Fruit fly (Drosophila melanogaster) whole organism, embryonic: ENCODE measurements around the gene Cad96Cb.

Source experiments
- Adf1 ChIP-seq: fragments of 200-800 bp; sonication (Bioruptor generic); IDR thresholded peaks from 2 replicates; pipeline ENCODE4 v1.3.6; 2022; ENCODE audit warnings: missing biosample characterization, missing genetic modification characterization
- Aef1 ChIP-seq: fragments of 200-800 bp; sonication (Bioruptor generic); IDR thresholded peaks from 3 replicates; pipeline ENCODE4 v1.3.6; 2022; ENCODE audit warnings: missing biosample characterization, missing genetic modification characterization
- CG10654 ChIP-seq: fragments of 200-800 bp; sonication (Bioruptor generic); optimal IDR thresholded peaks from 2 replicates; lab custom pipeline; 2016; ENCODE audit warnings: missing biosample characterization, missing genetic modification characterization
- CG11398 ChIP-seq: fragments of 200-800 bp; sonication (Bioruptor generic); optimal IDR thresholded peaks from 2 replicates; lab custom pipeline; 2016; ENCODE audit warnings: missing biosample characterization, missing genetic modification characterization
- CG12769 ChIP-seq: fragments of 200-800 bp; sonication (Bioruptor generic); optimal IDR thresholded peaks from 2 replicates; lab custom pipeline; 2019; ENCODE audit warnings: missing biosample characterization, mild to moderate bottlenecking, missing genetic modification characterization, moderate library complexity
- CG14014 ChIP-seq: fragments of 200-800 bp; sonication (Bioruptor generic); IDR thresholded peaks from 2 replicates; pipeline ENCODE4 v1.3.6; 2022; ENCODE audit warnings: missing biosample characterization, missing genetic modification characterization
- CG14860 ChIP-seq: fragments of 200-800 bp; sonication (Bioruptor generic); IDR thresholded peaks from 3 replicates; pipeline ENCODE4 v1.3.6; 2022; ENCODE audit warnings: missing biosample characterization, missing genetic modification characterization; ENCODE audit not compliant: partially characterized antibody
- CG15073 ChIP-seq: fragments of 200-800 bp; sonication (Bioruptor generic); optimal IDR thresholded peaks from 2 replicates; lab custom pipeline; 2016; ENCODE audit warnings: missing biosample characterization, missing genetic modification characterization
- CG16779 ChIP-seq: fragments of 200-800 bp; sonication (Bioruptor generic); IDR thresholded peaks from 2 replicates; pipeline ENCODE4 v1.3.6; 2022; ENCODE audit warnings: missing biosample characterization, missing genetic modification characterization
- CG30403 ChIP-seq: fragments of 200-800 bp; sonication (Bioruptor generic); optimal IDR thresholded peaks from 3 replicates; lab custom pipeline; 2016; ENCODE audit warnings: missing biosample characterization, missing genetic modification characterization
- CG30431 ChIP-seq: fragments of 200-800 bp; sonication (Bioruptor generic); optimal IDR thresholded peaks from 2 replicates; lab custom pipeline; 2017; ENCODE audit warnings: missing biosample characterization, missing genetic modification characterization
- CG31365 ChIP-seq: fragments of 200-800 bp; sonication (Bioruptor generic); optimal IDR thresholded peaks from 2 replicates; lab custom pipeline; 2018; ENCODE audit warnings: missing biosample characterization, mild to moderate bottlenecking, missing genetic modification characterization
- CG31441 ChIP-seq: fragments of 200-800 bp; sonication (Bioruptor generic); IDR thresholded peaks from 2 replicates; pipeline ENCODE4 v1.3.6; 2022; ENCODE audit warnings: missing biosample characterization, missing genetic modification characterization
- CG3847 ChIP-seq: fragments of 200-800 bp; sonication (Bioruptor generic); IDR thresholded peaks from 2 replicates; pipeline ENCODE4 v1.3.6; 2022; ENCODE audit warnings: missing biosample characterization, missing genetic modification characterization
- CG4424 ChIP-seq: fragments of 200-800 bp; sonication (Bioruptor generic); optimal IDR thresholded peaks from 3 replicates; lab custom pipeline; 2016; ENCODE audit warnings: missing biosample characterization, missing genetic modification characterization
- CG7786 ChIP-seq: fragments of 200-800 bp; sonication (Bioruptor generic); optimal IDR thresholded peaks from 2 replicates; lab custom pipeline; 2016; ENCODE audit warnings: missing biosample characterization, missing genetic modification characterization
- CG8924 ChIP-seq: fragments of 200-800 bp; optimal IDR thresholded peaks from 3 replicates; lab custom pipeline; 2019; ENCODE audit warnings: missing biosample characterization, mild to moderate bottlenecking, missing genetic modification characterization, moderate library complexity
- Dip3 ChIP-seq: fragments of 200-800 bp; sonication (Bioruptor generic); optimal IDR thresholded peaks from 3 replicates; lab custom pipeline; 2016; ENCODE audit warnings: missing biosample characterization, missing genetic modification characterization
- Doc3 ChIP-seq: fragments of 200-800 bp; sonication (Bioruptor generic); IDR thresholded peaks from 3 replicates; pipeline ENCODE4 v1.3.6; 2022; ENCODE audit warnings: missing biosample characterization, missing genetic modification characterization; ENCODE audit not compliant: partially characterized antibody
- Eip74EF ChIP-seq, 2 experiments: fragments of 200-800 bp in 1 of 2; fragments of >200 bp in 1 of 2; sonication (Bioruptor generic) in 1 of 2; optimal IDR thresholded peaks; 2 replicates each; lab custom pipeline; 2017 to 2019; ENCODE audit warnings: missing biosample characterization in 2 of 2, missing genetic modification characterization in 2 of 2, mild to moderate bottlenecking in 1 of 2, moderate library complexity in 1 of 2
- Fer1 ChIP-seq: fragments of 200-800 bp; sonication (Bioruptor generic); optimal IDR thresholded peaks from 2 replicates; lab custom pipeline; 2017; ENCODE audit warnings: missing biosample characterization, mild to moderate bottlenecking, missing genetic modification characterization
- Hand ChIP-seq: fragments of 200-800 bp; sonication (Bioruptor generic); optimal IDR thresholded peaks from 2 replicates; lab custom pipeline; 2017; ENCODE audit warnings: mild to moderate bottlenecking, missing biosample characterization, missing genetic modification reagents, missing genetic modification characterization
- Hey ChIP-seq: fragments of 200-800 bp; sonication (Bioruptor generic); optimal IDR thresholded peaks from 3 replicates; lab custom pipeline; 2018; ENCODE audit warnings: missing biosample characterization, mild to moderate bottlenecking, missing genetic modification characterization
- Hr39 ChIP-seq: fragments of >200 bp; optimal IDR thresholded peaks from 2 replicates; lab custom pipeline; 2017
- Lhr ChIP-seq: fragments of 200-800 bp; sonication (Bioruptor generic); optimal IDR thresholded peaks from 3 replicates; lab custom pipeline; 2017; ENCODE audit warnings: mild to moderate bottlenecking, missing biosample characterization, missing genetic modification reagents, missing genetic modification characterization
- MBD-R2 ChIP-seq: fragments of 200-800 bp; sonication (Bioruptor generic); IDR thresholded peaks from 2 replicates; pipeline ENCODE4 v1.3.6; 2022; ENCODE audit warnings: missing biosample characterization, missing genetic modification characterization
- Sox100B ChIP-seq: fragments of 200-800 bp; sonication (Bioruptor generic); optimal IDR thresholded peaks from 3 replicates; lab custom pipeline; 2018; ENCODE audit warnings: missing biosample characterization, mild to moderate bottlenecking, missing genetic modification characterization
- Taf1 ChIP-seq: fragments of 200-800 bp; sonication (Bioruptor generic); IDR thresholded peaks from 2 replicates; pipeline ENCODE4 v1.3.6; 2022; ENCODE audit warnings: missing biosample characterization, missing genetic modification characterization
- ase ChIP-seq: fragments of 200-800 bp; sonication (Bioruptor generic); IDR thresholded peaks from 3 replicates; pipeline ENCODE4 v1.3.6; 2022; ENCODE audit warnings: missing biosample characterization, missing genetic modification characterization
- bowl ChIP-seq: fragments of 200-800 bp; sonication (Bioruptor generic); IDR thresholded peaks from 2 replicates; pipeline ENCODE4 v1.3.6; 2022; ENCODE audit warnings: missing biosample characterization, missing genetic modification characterization
- cas ChIP-seq: fragments of 200-800 bp; sonication (Bioruptor generic); IDR thresholded peaks from 2 replicates; pipeline ENCODE4 v1.3.6; 2022; ENCODE audit warnings: missing biosample characterization, missing genetic modification characterization
- cg ChIP-seq: fragments of 200-800 bp; sonication (Bioruptor generic); optimal IDR thresholded peaks from 3 replicates; lab custom pipeline; 2019; ENCODE audit warnings: missing biosample characterization, mild to moderate bottlenecking, missing genetic modification characterization, moderate library complexity
- crol ChIP-seq: fragments of 200-800 bp; sonication (Bioruptor generic); IDR thresholded peaks from 2 replicates; pipeline ENCODE4 v1.3.6; 2022; ENCODE audit warnings: missing biosample characterization, missing genetic modification characterization
- dan ChIP-seq: fragments of 200-800 bp; sonication (Bioruptor generic); IDR thresholded peaks from 2 replicates; pipeline ENCODE4 v1.3.6; 2022; ENCODE audit warnings: missing biosample characterization, missing genetic modification characterization
- esg ChIP-seq: fragments of 200-800 bp; sonication (Bioruptor generic); conservative IDR thresholded peaks from 2 replicates; pipeline ENCODE4 v1.3.6; 2022; ENCODE audit warnings: missing biosample characterization, missing genetic modification characterization
- fd102C ChIP-seq: fragments of 200-800 bp; sonication (Bioruptor generic); optimal IDR thresholded peaks from 2 replicates; lab custom pipeline; 2018; ENCODE audit warnings: missing biosample characterization, mild to moderate bottlenecking, missing genetic modification characterization, moderate library complexity
- ftz-f1 ChIP-seq: fragments of 200-800 bp; sonication (Bioruptor generic); optimal IDR thresholded peaks from 2 replicates; lab custom pipeline; 2016; ENCODE audit warnings: missing biosample characterization, missing genetic modification characterization
- gcm2 ChIP-seq: fragments of 200-800 bp; sonication (Bioruptor generic); optimal IDR thresholded peaks from 2 replicates; lab custom pipeline; 2016; ENCODE audit warnings: missing biosample characterization, missing genetic modification characterization
- ind ChIP-seq: fragments of 200-800 bp; sonication (Bioruptor generic); optimal IDR thresholded peaks from 3 replicates; lab custom pipeline; 2016; ENCODE audit warnings: missing biosample characterization, missing genetic modification characterization
- kni ChIP-seq: fragments of 200-800 bp; sonication (Bioruptor generic); optimal IDR thresholded peaks from 3 replicates; lab custom pipeline; 2017; ENCODE audit warnings: mild to moderate bottlenecking, missing biosample characterization, missing genetic modification reagents, missing genetic modification characterization
- pho ChIP-seq: fragments of 200-800 bp; sonication (Bioruptor generic); optimal IDR thresholded peaks from 2 replicates; lab custom pipeline; 2016; ENCODE audit warnings: missing biosample characterization, missing genetic modification characterization
- pros ChIP-seq: fragments of 200-800 bp; sonication (Bioruptor generic); optimal IDR thresholded peaks from 3 replicates; lab custom pipeline; 2019; ENCODE audit warnings: missing biosample characterization, mild to moderate bottlenecking, missing genetic modification characterization, moderate library complexity
- psq ChIP-seq: fragments of 200-800 bp; sonication (Bioruptor generic); optimal IDR thresholded peaks from 2 replicates; lab custom pipeline; 2017; ENCODE audit warnings: missing biosample characterization, missing genetic modification characterization
- scrt ChIP-seq: fragments of 200-800 bp; sonication (Bioruptor generic); optimal IDR thresholded peaks from 2 replicates; lab custom pipeline; 2018; ENCODE audit warnings: missing biosample characterization, mild to moderate bottlenecking, missing genetic modification characterization, moderate library complexity
- sna ChIP-seq: fragments of 200-800 bp; sonication (Bioruptor generic); IDR thresholded peaks from 2 replicates; pipeline ENCODE4 v1.3.6; 2022; ENCODE audit warnings: missing biosample characterization, missing genetic modification characterization; ENCODE audit not compliant: partially characterized antibody
- tll ChIP-seq, 2 experiments: fragments of 200-800 bp in 1 of 2; fragments of >200 bp in 1 of 2; sonication (Bioruptor generic) in 1 of 2; optimal IDR thresholded peaks; 2 replicates each; lab custom pipeline; 2017 to 2019; ENCODE audit warnings: missing biosample characterization in 2 of 2, missing genetic modification characterization in 2 of 2, mild to moderate bottlenecking in 1 of 2, moderate library complexity in 1 of 2
- unc-4 ChIP-seq: fragments of 200-800 bp; sonication (Bioruptor generic); IDR thresholded peaks from 2 replicates; pipeline ENCODE4 v1.3.6; 2022; ENCODE audit warnings: missing biosample characterization, missing genetic modification characterization; ENCODE audit not compliant: partially characterized antibody
- zen2 ChIP-seq: fragments of 200-800 bp; sonication (Bioruptor generic); IDR thresholded peaks from 3 replicates; pipeline ENCODE4 v1.3.6; 2022; ENCODE audit warnings: missing biosample characterization, missing genetic modification characterization; ENCODE audit not compliant: partially characterized antibody

Cad96Cb gene

DNA sequence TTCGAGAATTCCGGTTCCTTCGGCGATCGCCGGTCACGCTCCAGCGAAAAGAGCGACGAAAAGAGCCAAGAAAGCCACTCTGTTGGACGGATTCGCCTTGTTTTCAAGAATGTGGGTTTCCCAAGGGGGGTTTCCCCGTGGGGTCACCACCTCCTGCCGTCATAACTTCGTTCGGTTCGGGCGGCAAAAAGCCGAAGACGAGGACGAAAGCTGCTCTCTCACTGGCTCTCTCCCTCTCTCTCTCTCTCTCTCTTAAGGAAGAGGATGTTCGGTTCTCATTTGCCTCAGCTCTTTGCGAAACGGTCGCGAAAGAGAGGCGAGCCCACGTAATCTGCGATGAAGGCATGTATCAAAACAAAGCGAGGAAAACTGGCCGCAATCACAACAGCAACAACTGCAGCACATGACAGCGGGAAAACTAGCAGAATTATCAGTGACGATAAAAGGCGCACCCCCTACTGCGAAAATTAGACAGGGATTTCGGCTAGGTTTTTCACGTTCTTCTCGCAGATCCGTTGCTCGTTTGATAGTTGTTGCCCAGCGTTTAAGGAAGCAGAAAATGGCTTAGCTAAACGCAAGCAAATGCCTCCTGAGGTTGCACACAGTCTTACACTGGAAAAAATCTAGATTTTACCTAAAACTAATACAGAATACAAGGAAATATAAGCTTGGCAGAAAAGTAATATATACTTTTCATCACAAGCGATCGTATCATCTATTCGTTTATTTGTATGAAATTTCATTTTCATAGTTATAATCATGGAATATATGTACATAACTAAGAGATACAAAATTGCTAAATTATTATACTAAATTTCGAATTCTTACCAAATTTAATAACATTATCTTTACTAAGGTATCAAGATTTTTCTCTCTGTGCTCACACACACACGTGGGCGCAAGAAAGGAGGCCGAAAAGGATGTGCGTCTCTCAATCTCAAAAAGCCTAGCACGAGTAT lies 48.4 kb downstream of the Cad96Cb start, which contains the start of gene dan (continued):
- no peak for TF ChIP-seq CG12769 (tag; lab: Kevin White, UChicago)
- no peak for TF ChIP-seq Dip3 (GFP tag; lab: Kevin White, UChicago)
- TF ChIP-seq CG8924 (tag; lab: Kevin White, UChicago), result peak; percentile 66
- no peak for TF ChIP-seq Adf1
- no peak for TF ChIP-seq CG14860 (GFP tag; lab: Robert Waterston, UW)
- no peak for TF ChIP-seq Aef1 (GFP tag; lab: Robert Waterston, UW)
- TF ChIP-seq dan (GFP tag; lab: Robert Waterston, UW), result 0 out of 2 replicates have a peak, but pooled peaks have one; percentile 15
- no peak for TF ChIP-seq scrt
- no peak for TF ChIP-seq sna (GFP tag; lab: Robert Waterston, UW)
- no peak for TF ChIP-seq CG31365 (tag; lab: Kevin White, UChicago)
- no peak for TF ChIP-seq pho
- no peak for TF ChIP-seq CG3847 (GFP tag; lab: Robert Waterston, UW)
- no peak for TF ChIP-seq CG10654 (GFP tag; lab: Kevin White, UChicago)
- TF ChIP-seq CG4424 (GFP tag; lab: Kevin White, UChicago), result peak; percentile 40
- TF ChIP-seq cas (GFP tag; lab: Robert Waterston, UW), result no peak
- TF ChIP-seq bowl (GFP tag; lab: Robert Waterston, UW), result no peak
- peak; percentile 60; the same call in 1 of the 2 replicates for TF ChIP-seq CG31441 (GFP tag; lab: Robert Waterston, UW)
- no peak for TF ChIP-seq kni (GFP tag; lab: Kevin White, UChicago)
- no peak for TF ChIP-seq zen2 (GFP tag; lab: Robert Waterston, UW)
- no peak for TF ChIP-seq Hr39 (lab: Kevin White, UChicago)
- no peak for TF ChIP-seq CG7786
- TF ChIP-seq CG15073 (GFP tag; lab: Kevin White, UChicago), result no peak
- TF ChIP-seq CG11398, result no peak
- no peak for TF ChIP-seq gcm2

DNA sequence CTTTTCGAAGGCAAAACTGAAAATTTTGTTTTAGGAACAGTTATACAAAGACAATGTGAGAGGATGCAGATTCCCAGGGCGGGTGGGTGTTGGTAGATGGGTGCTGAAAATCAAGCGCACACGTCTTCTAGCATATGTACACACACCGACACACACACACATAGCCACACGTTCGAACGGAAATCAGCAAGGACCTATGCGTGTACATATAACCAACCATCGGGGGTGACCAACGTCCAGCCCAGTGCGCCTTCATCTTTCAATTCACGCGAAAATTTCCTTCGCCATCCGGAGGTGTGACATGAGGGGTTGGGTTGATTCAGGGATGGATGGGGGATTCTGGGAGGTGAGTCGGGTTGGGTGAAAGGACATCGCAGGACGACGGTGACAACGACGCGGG lies 50.7 kb downstream of the Cad96Cb start:
- TF ChIP-seq tll (GFP tag; optimal IDR thresholded peaks at IDR 0.05; lab: Kevin White, UChicago) (peak in 1 of 2 experiments; percentile 27), cg (GFP tag; lab: Kevin White, UChicago) (peak; percentile 29), Hey (peak; percentile 52), unc-4 (no peak), MBD-R2 (no peak), pros (peak; percentile 83), esg (no peak)
- TF ChIP-seq, all 482 proteins: peak for 4

DNA sequence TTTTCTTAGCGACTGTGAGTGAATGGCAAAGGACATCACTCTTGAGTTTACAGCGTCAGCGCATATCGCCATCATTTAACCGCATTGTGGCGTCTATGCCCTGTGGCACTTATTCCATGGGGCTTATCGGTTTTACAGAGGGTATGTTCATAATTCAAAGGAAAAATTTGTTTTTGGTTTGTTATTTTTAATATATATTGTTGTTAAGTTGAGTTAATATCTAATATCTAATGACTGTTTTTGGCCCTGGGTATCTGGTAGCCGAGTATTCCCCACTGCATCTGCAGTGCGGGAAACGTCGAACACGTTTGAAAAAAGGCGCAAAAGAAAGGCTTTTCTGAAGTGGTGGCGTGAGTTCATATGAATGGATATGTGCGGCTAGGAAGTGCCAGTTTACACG lies 53.6 kb downstream of the Cad96Cb start:
- TF ChIP-seq fd102C, result peak; percentile 89
- peak; percentile 90 for TF ChIP-seq CG30431
- peak; percentile 46; the same call in 1 of the 2 replicates for TF ChIP-seq crol (GFP tag; lab: Robert Waterston, UW)
- TF ChIP-seq Taf1 (GFP tag; lab: Robert Waterston, UW), result no peak
- no peak for TF ChIP-seq Eip74EF (GFP tag; optimal IDR thresholded peaks at IDR 0.05; lab: Kevin White, UChicago)
- no peak for TF ChIP-seq ftz-f1 (GFP tag; lab: Kevin White, UChicago)
- TF ChIP-seq CG16779 (GFP tag; lab: Robert Waterston, UW), result no peak
- peak; percentile 67 for TF ChIP-seq CG30403 (GFP tag; lab: Kevin White, UChicago)
- peak; percentile 61 for TF ChIP-seq CG14014 (GFP tag; lab: Robert Waterston, UW)
- TF ChIP-seq Lhr (GFP tag; lab: Kevin White, UChicago), result peak; percentile 43
- no peak for TF ChIP-seq Fer1 (GFP tag; lab: Kevin White, UChicago)
- peak; percentile 13 for TF ChIP-seq Sox100B (GFP tag; lab: Kevin White, UChicago)
- TF ChIP-seq ind (GFP tag; lab: Kevin White, UChicago), result no peak
- peak; percentile 25 for TF ChIP-seq psq (GFP tag; lab: Kevin White, UChicago)
- TF ChIP-seq ase (GFP tag; lab: Robert Waterston, UW), result peak; percentile 64; the same call in 2 of the 3 replicates
- TF ChIP-seq Hand (GFP tag; lab: Kevin White, UChicago), result no peak
- no peak for TF ChIP-seq Doc3 (GFP tag; lab: Robert Waterston, UW)
